Fruit fly (Drosophila melanogaster) whole organism, pupa: Measurements from ENCODE around the gene CG9338.

Source experiments
- CG10348 ChIP-seq: fragments of 200-800 bp; sonication (Bioruptor generic); IDR thresholded peaks from 2 replicates; pipeline ENCODE4 v1.3.6; 2022; ENCODE audit warnings: missing biosample characterization, missing genetic modification characterization
- CG13204 ChIP-seq: fragments of 200-800 bp; sonication (Bioruptor generic); optimal IDR thresholded peaks from 2 replicates; lab custom pipeline; 2018; ENCODE audit warnings: missing biosample characterization, mild to moderate bottlenecking, missing genetic modification characterization, moderate library complexity
- CG14655 ChIP-seq: fragments of 200-800 bp; sonication (Bioruptor generic); optimal IDR thresholded peaks from 3 replicates; lab custom pipeline; 2017; ENCODE audit warnings: mild to moderate bottlenecking, missing biosample characterization, missing genetic modification reagents, missing genetic modification characterization
- CG15710 ChIP-seq: fragments of 200-800 bp; sonication (Bioruptor generic); optimal IDR thresholded peaks from 2 replicates; lab custom pipeline; 2018; ENCODE audit warnings: missing biosample characterization, mild to moderate bottlenecking, missing genetic modification characterization, moderate library complexity
- CG17806 ChIP-seq: fragments of 200-800 bp; sonication (Bioruptor generic); optimal IDR thresholded peaks from 2 replicates; lab custom pipeline; 2018; ENCODE audit warnings: missing biosample characterization, mild to moderate bottlenecking, missing genetic modification characterization, moderate library complexity
- CG34367 ChIP-seq: fragments of 200-800 bp; sonication (Bioruptor generic); optimal IDR thresholded peaks from 2 replicates; lab custom pipeline; 2018; ENCODE audit warnings: missing biosample characterization, mild to moderate bottlenecking, missing genetic modification characterization
- CG4496 ChIP-seq: fragments of 200-800 bp; sonication (Bioruptor generic); IDR thresholded peaks from 3 replicates; pipeline ENCODE4 v1.3.6; 2022; ENCODE audit warnings: missing biosample characterization, missing genetic modification characterization
- EcR ChIP-seq: fragments of 200-800 bp; sonication (Bioruptor generic); optimal IDR thresholded peaks from 3 replicates; lab custom pipeline; 2019; ENCODE audit warnings: missing biosample characterization, missing genetic modification characterization, mild to moderate bottlenecking, moderate library complexity, missing genetic modification reagents
- Ets98B ChIP-seq: fragments of 200-800 bp; sonication (Bioruptor generic); IDR thresholded peaks from 2 replicates; pipeline ENCODE4 v1.3.6; 2022; ENCODE audit warnings: missing biosample characterization, missing genetic modification characterization
- Pif1A ChIP-seq: fragments of 200-800 bp; sonication (Bioruptor generic); optimal IDR thresholded peaks from 3 replicates; lab custom pipeline; 2016; ENCODE audit warnings: missing biosample characterization, missing genetic modification characterization
- gl ChIP-seq: fragments of 200-800 bp; sonication (Bioruptor generic); optimal IDR thresholded peaks from 2 replicates; lab custom pipeline; 2018; ENCODE audit warnings: missing biosample characterization, mild to moderate bottlenecking, missing genetic modification characterization
- rn ChIP-seq: fragments of 200-800 bp; sonication (Bioruptor generic); IDR thresholded peaks from 2 replicates; pipeline ENCODE4 v1.3.6; 2022; ENCODE audit warnings: missing biosample characterization, missing genetic modification characterization

DNA sequence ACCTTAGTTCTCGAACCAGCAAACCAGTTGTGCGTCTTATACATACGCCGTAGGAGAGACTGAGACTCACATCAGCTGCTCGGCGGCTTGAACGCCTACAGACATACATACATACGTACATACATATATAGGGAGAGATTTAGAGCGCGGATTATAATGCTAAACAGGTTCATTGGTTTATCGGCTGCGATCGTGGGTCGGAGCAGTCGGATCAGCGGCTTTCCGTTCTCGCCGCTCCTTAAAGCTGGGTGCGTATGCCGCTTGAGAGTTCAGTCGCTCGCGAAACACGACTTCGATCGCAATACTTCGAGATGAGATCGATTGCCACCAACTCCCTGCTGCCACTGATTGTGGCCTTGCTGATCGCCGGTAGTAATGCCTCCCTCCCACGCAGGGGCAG lies 39.8 kb upstream of the CG9338 start:
- peak; percentile 89 for TF ChIP-seq CG13204 (GFP tag; lab: Kevin White, UChicago)
- TF ChIP-seq CG17806 (tag; lab: Kevin White, UChicago) = no peak
- no peak; the same call in 1 of the 2 replicates for TF ChIP-seq Ets98B (GFP tag; lab: Robert Waterston, UW)
- no peak for TF ChIP-seq rn
- no peak for TF ChIP-seq CG15710 (tag; lab: Kevin White, UChicago)
- TF ChIP-seq Pif1A (GFP tag; lab: Kevin White, UChicago) = no peak
- TF ChIP-seq gl (tag; lab: Kevin White, UChicago) = peak; percentile 16
- no peak for TF ChIP-seq CG14655 (GFP tag; lab: Kevin White, UChicago)
- TF ChIP-seq EcR (GFP tag; lab: Kevin White, UChicago) = peak; percentile 89
- no peak for TF ChIP-seq CG34367
- no peak for TF ChIP-seq CG4496 (GFP tag; lab: Robert Waterston, UW)
- no peak for TF ChIP-seq CG10348 (GFP tag; lab: Robert Waterston, UW)
